Fruit fly (Drosophila melanogaster) whole organism, embryonic: Measurements from ENCODE around the gene Setx.

ENCODE experiments used
- Aef1 ChIP-seq: fragments of 200-800 bp; sonication (Bioruptor generic); IDR thresholded peaks from 3 replicates; pipeline ENCODE4 v1.3.6; 2022; ENCODE audit warnings: missing biosample characterization, missing genetic modification characterization
- CG12299 ChIP-seq: fragments of 200-800 bp; sonication (Bioruptor generic); optimal IDR thresholded peaks from 2 replicates; lab custom pipeline; 2018; ENCODE audit warnings: missing biosample characterization, mild to moderate bottlenecking, missing genetic modification characterization
- CG13424 ChIP-seq: fragments of 200-800 bp; sonication (Bioruptor generic); optimal IDR thresholded peaks from 2 replicates; lab custom pipeline; 2019; ENCODE audit warnings: missing biosample characterization, mild to moderate bottlenecking, missing genetic modification characterization, moderate library complexity
- CG14014 ChIP-seq: fragments of 200-800 bp; sonication (Bioruptor generic); IDR thresholded peaks from 2 replicates; pipeline ENCODE4 v1.3.6; 2022; ENCODE audit warnings: missing biosample characterization, missing genetic modification characterization
- CG15269 ChIP-seq: fragments of 200-800 bp; sonication (Bioruptor generic); optimal IDR thresholded peaks from 2 replicates; lab custom pipeline; 2018; ENCODE audit warnings: missing biosample characterization, mild to moderate bottlenecking, missing genetic modification characterization, moderate library complexity
- CG16779 ChIP-seq: fragments of 200-800 bp; sonication (Bioruptor generic); IDR thresholded peaks from 2 replicates; pipeline ENCODE4 v1.3.6; 2022; ENCODE audit warnings: missing biosample characterization, missing genetic modification characterization
- CG16813 ChIP-seq: fragments of 200-800 bp; sonication (Bioruptor generic); IDR thresholded peaks from 3 replicates; pipeline ENCODE4 v1.3.6; 2022; ENCODE audit warnings: missing biosample characterization, missing genetic modification characterization; ENCODE audit not compliant: partially characterized antibody
- CG2889 ChIP-seq: fragments of 200-800 bp; sonication (Bioruptor generic); IDR thresholded peaks from 3 replicates; pipeline ENCODE4 v1.3.6; 2022; ENCODE audit warnings: missing biosample characterization, missing genetic modification characterization
- CG31224 ChIP-seq: fragments of 200-800 bp; sonication (Bioruptor generic); IDR thresholded peaks from 2 replicates; pipeline ENCODE4 v1.3.6; 2022; ENCODE audit warnings: missing biosample characterization, missing genetic modification characterization
- CG34224 ChIP-seq: fragments of 200-800 bp; sonication (Bioruptor generic); IDR thresholded peaks from 3 replicates; pipeline ENCODE4 v1.3.6; 2022; ENCODE audit warnings: missing biosample characterization, missing genetic modification characterization; ENCODE audit not compliant: partially characterized antibody
- CG9797 ChIP-seq: fragments of 200-800 bp; sonication (Bioruptor generic); optimal IDR thresholded peaks from 3 replicates; lab custom pipeline; 2018; ENCODE audit warnings: missing biosample characterization, mild to moderate bottlenecking, missing genetic modification characterization
- Dad ChIP-seq: fragments of 200-800 bp; sonication (Bioruptor generic); optimal IDR thresholded peaks from 3 replicates; lab custom pipeline; 2016; ENCODE audit warnings: missing biosample characterization, missing genetic modification characterization
- Dfd ChIP-seq, 2 experiments: fragments of >200 bp; optimal IDR thresholded peaks; 2 replicates each; lab custom pipeline; 2017; ENCODE audit warnings: missing biosample characterization in 2 of 2, missing genetic modification characterization in 2 of 2
- Dip3 ChIP-seq: fragments of 200-800 bp; sonication (Bioruptor generic); optimal IDR thresholded peaks from 3 replicates; lab custom pipeline; 2016; ENCODE audit warnings: missing biosample characterization, missing genetic modification characterization
- Elba2 ChIP-seq: fragments of 200-800 bp; sonication (Bioruptor generic); optimal IDR thresholded peaks from 3 replicates; lab custom pipeline; 2016; ENCODE audit warnings: missing biosample characterization, missing genetic modification characterization
- Ets97D ChIP-seq: fragments of 200-800 bp; sonication (Bioruptor generic); optimal IDR thresholded peaks from 3 replicates; lab custom pipeline; 2016; ENCODE audit warnings: missing biosample characterization, missing genetic modification characterization
- Fer1 ChIP-seq: fragments of 200-800 bp; sonication (Bioruptor generic); optimal IDR thresholded peaks from 2 replicates; lab custom pipeline; 2017; ENCODE audit warnings: missing biosample characterization, mild to moderate bottlenecking, missing genetic modification characterization
- HLH3B ChIP-seq: fragments of 200-800 bp; sonication (Bioruptor generic); IDR thresholded peaks from 2 replicates; pipeline ENCODE4 v1.3.6; 2022; ENCODE audit warnings: missing biosample characterization, missing genetic modification characterization
- HLH4C ChIP-seq: fragments of 200-800 bp; sonication (Bioruptor generic); IDR thresholded peaks from 3 replicates; pipeline ENCODE4 v1.3.6; 2022; ENCODE audit warnings: missing biosample characterization, missing genetic modification characterization; ENCODE audit not compliant: partially characterized antibody
- HmgZ ChIP-seq: fragments of 200-800 bp; sonication (Bioruptor generic); optimal IDR thresholded peaks from 2 replicates; lab custom pipeline; 2018; ENCODE audit warnings: missing biosample characterization, mild to moderate bottlenecking, missing genetic modification characterization
- Hr39 ChIP-seq: fragments of >200 bp; optimal IDR thresholded peaks from 2 replicates; lab custom pipeline; 2017
- Hr78 ChIP-seq, 2 experiments: fragments of 200-800 bp in 1 of 2; fragments of >200 bp in 1 of 2; sonication (Bioruptor generic) in 1 of 2; optimal IDR thresholded peaks; 2 replicates each; lab custom pipeline; 2017 to 2019; ENCODE audit warnings: missing biosample characterization in 2 of 2, missing genetic modification characterization in 2 of 2, mild to moderate bottlenecking in 1 of 2, moderate library complexity in 1 of 2
- Med ChIP-seq: fragments of 200-800 bp; sonication (Bioruptor generic); peaks from one replicate; lab custom pipeline; 2016; ENCODE audit warnings: missing biosample characterization, missing genetic modification characterization, mild to moderate bottlenecking, inconsistent platforms, moderate library complexity
- Meics ChIP-seq: fragments of 200-800 bp; sonication (Bioruptor generic); optimal IDR thresholded peaks from 2 replicates; lab custom pipeline; 2017; ENCODE audit warnings: missing biosample characterization, mild to moderate bottlenecking, missing genetic modification characterization
- Opbp ChIP-seq: fragments of 200-800 bp; sonication (Bioruptor generic); IDR thresholded peaks from 3 replicates; pipeline ENCODE4 v1.3.6; 2022; ENCODE audit warnings: missing biosample characterization, missing genetic modification characterization; ENCODE audit not compliant: partially characterized antibody
- Tbp ChIP-seq: fragments of >200 bp; optimal IDR thresholded peaks from 2 replicates; lab custom pipeline; 2018; ENCODE audit warnings: missing biosample characterization, missing genetic modification characterization
- ab ChIP-seq: fragments of 200-800 bp; sonication (Bioruptor generic); optimal IDR thresholded peaks from 2 replicates; lab custom pipeline; 2016; ENCODE audit warnings: missing biosample characterization, missing genetic modification characterization
- ase ChIP-seq: fragments of 200-800 bp; sonication (Bioruptor generic); IDR thresholded peaks from 3 replicates; pipeline ENCODE4 v1.3.6; 2022; ENCODE audit warnings: missing biosample characterization, missing genetic modification characterization
- chn ChIP-seq: fragments of 200-800 bp; sonication (Bioruptor generic); optimal IDR thresholded peaks from 2 replicates; lab custom pipeline; 2016; ENCODE audit warnings: missing biosample characterization, missing genetic modification characterization
- crol ChIP-seq: fragments of 200-800 bp; sonication (Bioruptor generic); IDR thresholded peaks from 2 replicates; pipeline ENCODE4 v1.3.6; 2022; ENCODE audit warnings: missing biosample characterization, missing genetic modification characterization
- cwo ChIP-seq: fragments of 200-800 bp; sonication (Bioruptor generic); optimal IDR thresholded peaks from 3 replicates; lab custom pipeline; 2017; ENCODE audit warnings: missing biosample characterization, missing genetic modification characterization, mild to moderate bottlenecking, moderate library complexity, missing genetic modification reagents
- dm ChIP-seq: fragments of 200-800 bp; sonication (Bioruptor generic); optimal IDR thresholded peaks from 3 replicates; lab custom pipeline; 2016; ENCODE audit warnings: missing biosample characterization, missing genetic modification characterization
- dpn ChIP-seq, 2 experiments: fragments of 200-800 bp; sonication (Bioruptor generic); optimal IDR thresholded peaks; 3 replicates each; lab custom pipeline; 2016; ENCODE audit warnings: missing biosample characterization in 2 of 2, missing genetic modification characterization in 2 of 2
- esg ChIP-seq: fragments of 200-800 bp; sonication (Bioruptor generic); conservative IDR thresholded peaks from 2 replicates; pipeline ENCODE4 v1.3.6; 2022; ENCODE audit warnings: missing biosample characterization, missing genetic modification characterization
- grau ChIP-seq: fragments of 200-800 bp; optimal IDR thresholded peaks from 3 replicates; lab custom pipeline; 2019; ENCODE audit warnings: missing biosample characterization, mild to moderate bottlenecking, missing genetic modification characterization, moderate library complexity
- hkb ChIP-seq, 2 experiments: fragments of 200-800 bp in 1 of 2; fragments of >200 bp in 1 of 2; sonication (Bioruptor generic) in 1 of 2; IDR thresholded peaks in 1 of 2; optimal IDR thresholded peaks in 1 of 2; 2 replicates each; pipeline versions ENCODE4 v1.3.6 to Lab custom; 2017 to 2022; ENCODE audit warnings: missing biosample characterization in 1 of 2, missing genetic modification characterization in 1 of 2
- hth ChIP-seq: fragments of >200 bp; optimal IDR thresholded peaks from 2 replicates; lab custom pipeline; 2017; ENCODE audit warnings: inconsistent platforms
- lbe ChIP-seq: fragments of 200-800 bp; sonication (Bioruptor generic); optimal IDR thresholded peaks from 2 replicates; lab custom pipeline; 2016; ENCODE audit warnings: missing biosample characterization, mild to moderate bottlenecking, missing genetic modification characterization
- nau ChIP-seq: fragments of 200-800 bp; sonication (Bioruptor generic); optimal IDR thresholded peaks from 3 replicates; lab custom pipeline; 2017; ENCODE audit warnings: missing biosample characterization, mild to moderate bottlenecking, missing genetic modification characterization, missing genetic modification reagents
- nerfin-2 ChIP-seq: fragments of 200-800 bp; sonication (Bioruptor generic); IDR thresholded peaks from 2 replicates; pipeline ENCODE4 v1.3.6; 2022; ENCODE audit warnings: missing biosample characterization, missing genetic modification characterization; ENCODE audit not compliant: partially characterized antibody
- oc ChIP-seq: fragments of 200-800 bp; sonication (Bioruptor generic); optimal IDR thresholded peaks from 2 replicates; lab custom pipeline; 2018; ENCODE audit warnings: missing biosample characterization, mild to moderate bottlenecking, missing genetic modification characterization, moderate library complexity
- pan ChIP-seq, 4 experiments: fragments of >200 bp in 3 of 4; fragments of 200-800 bp in 1 of 4; sonication (Bioruptor generic) in 1 of 4; optimal IDR thresholded peaks in 3 of 4; IDR thresholded peaks in 1 of 4; 2 replicates each; pipeline versions ENCODE4 v1.3.6 to Lab custom; 2017 to 2022; ENCODE audit warnings: missing biosample characterization in 2 of 4, missing genetic modification characterization in 2 of 4, mixed read lengths in 1 of 4
- phol ChIP-seq: fragments of 200-800 bp; sonication (Bioruptor generic); optimal IDR thresholded peaks from 3 replicates; lab custom pipeline; 2018; ENCODE audit warnings: missing biosample characterization, mild to moderate bottlenecking, missing genetic modification characterization, moderate library complexity
- pnt ChIP-seq: fragments of 200-800 bp; sonication (Bioruptor generic); optimal IDR thresholded peaks from 3 replicates; lab custom pipeline; 2016; ENCODE audit warnings: missing biosample characterization, missing genetic modification characterization
- prd ChIP-seq, 3 experiments: fragments of >200 bp in 2 of 3; fragments of 200-800 bp in 1 of 3; sonication (Bioruptor generic) in 1 of 3; optimal IDR thresholded peaks in 2 of 3; IDR thresholded peaks in 1 of 3; 2 replicates in 2 of 3; 3 replicates in 1 of 3; pipeline versions ENCODE4 v1.3.6 to Lab custom; 2017 to 2022; ENCODE audit warnings: missing biosample characterization in 1 of 3, missing genetic modification characterization in 1 of 3
- pzg ChIP-seq: fragments of 200-800 bp; sonication (Bioruptor generic); optimal IDR thresholded peaks from 3 replicates; lab custom pipeline; 2018; ENCODE audit warnings: missing biosample characterization, mild to moderate bottlenecking, missing genetic modification characterization, moderate library complexity
- repo ChIP-seq: fragments of 200-800 bp; sonication (Bioruptor generic); optimal IDR thresholded peaks from 2 replicates; lab custom pipeline; 2016; ENCODE audit warnings: missing biosample characterization, missing genetic modification characterization
- row ChIP-seq: fragments of 200-800 bp; sonication (Bioruptor generic); IDR thresholded peaks from 3 replicates; pipeline ENCODE4 v1.3.6; 2022; ENCODE audit warnings: missing biosample characterization, missing genetic modification characterization
- wor ChIP-seq: fragments of 200-800 bp; sonication (Bioruptor generic); IDR thresholded peaks from 2 replicates; pipeline ENCODE4 v1.3.6; 2022; ENCODE audit warnings: missing biosample characterization, missing genetic modification characterization

Gene Setx

dm6 chr3L:8177795-8178564, 40.7 kb upstream of the Setx start, which contains the start of gene Nmt (continued):
- no peak for TF ChIP-seq pan (optimal IDR thresholded peaks at IDR 0.05; lab: Kevin White, UChicago)
- no peak for TF ChIP-seq pan (GFP tag; optimal IDR thresholded peaks at IDR 0.05 in 1 of 2, IDR thresholded peaks at IDR 0.05 in 1 of 2)
- TF ChIP-seq pzg, result peak; percentile 77
- peak; percentile 71 for TF ChIP-seq HLH4C
- no peak for TF ChIP-seq hkb (optimal IDR thresholded peaks at IDR 0.05; lab: Kevin White, UChicago)
- 0 out of 2 replicates have a peak, but pooled peaks have one; percentile 26 for TF ChIP-seq hkb (GFP tag; IDR thresholded peaks at IDR 0.05; lab: Robert Waterston, UW)
- TF ChIP-seq Med (GFP tag; lab: Kevin White, UChicago), result peak; percentile 79
- TF ChIP-seq CG16779 (GFP tag; lab: Robert Waterston, UW), result no peak
- TF ChIP-seq Dip3 (GFP tag; lab: Kevin White, UChicago), result peak; percentile 4
- TF ChIP-seq Dfd (GFP tag; optimal IDR thresholded peaks at IDR 0.05; lab: Kevin White, UChicago), result no peak
- no peak for TF ChIP-seq dm (GFP tag; lab: Kevin White, UChicago)
- 0 out of 3 replicates have a peak, but pooled peaks have one; percentile 33 for TF ChIP-seq CG2889 (GFP tag; lab: Robert Waterston, UW)
- no peak for TF ChIP-seq lbe (GFP tag; lab: Kevin White, UChicago)
- TF ChIP-seq Hr78 (GFP tag; optimal IDR thresholded peaks at IDR 0.05; lab: Kevin White, UChicago), result peak in 1 of 2 experiments; percentile 18
- TF ChIP-seq HLH3B (GFP tag; lab: Robert Waterston, UW), result no peak
- TF ChIP-seq chn, result no peak
- no peak for TF ChIP-seq ase (GFP tag; lab: Robert Waterston, UW)
- TF ChIP-seq repo (GFP tag; lab: Kevin White, UChicago), result no peak
- peak; percentile 82 for TF ChIP-seq CG16813
- no peak for TF ChIP-seq cwo
- no peak for TF ChIP-seq crol (GFP tag; lab: Robert Waterston, UW)
- peak; percentile 18 for TF ChIP-seq CG13424 (tag; lab: Kevin White, UChicago)
- peak; percentile 42; the same call in 1 of the 2 replicates for TF ChIP-seq esg
- no peak for TF ChIP-seq CG15269 (tag; lab: Kevin White, UChicago)
- TF ChIP-seq Aef1 (GFP tag; lab: Robert Waterston, UW), result peak; percentile 55
- TF ChIP-seq CG12299 (tag; lab: Kevin White, UChicago), result no peak
- no peak for TF ChIP-seq Tbp (GFP tag; lab: Kevin White, UChicago)
- TF ChIP-seq pnt (GFP tag; lab: Kevin White, UChicago), result no peak
- no peak for TF ChIP-seq HmgZ (tag; lab: Kevin White, UChicago)
- no peak for TF ChIP-seq Meics (GFP tag; lab: Kevin White, UChicago)
- TF ChIP-seq prd (optimal IDR thresholded peaks at IDR 0.05; lab: Kevin White, UChicago), result no peak
- peak; percentile 51; the same call in 1 of the 3 replicates for TF ChIP-seq prd (GFP tag; IDR thresholded peaks at IDR 0.05; lab: Robert Waterston, UW)
- no peak for TF ChIP-seq oc (tag; lab: Kevin White, UChicago)
- peak; percentile 56; the same call in 1 of the 2 replicates for TF ChIP-seq CG14014 (GFP tag; lab: Robert Waterston, UW)
- peak; percentile 51; the same call in 1 of the 2 replicates for TF ChIP-seq nerfin-2 (GFP tag; lab: Robert Waterston, UW)
- no peak for TF ChIP-seq ab
- no peak for TF ChIP-seq wor

- TF ChIP-seq grau (tag; lab: Kevin White, UChicago) (no peak), Hr39 (lab: Kevin White, UChicago) (no peak), nau (GFP tag; lab: Kevin White, UChicago) (no peak), Opbp (GFP tag; lab: Robert Waterston, UW) (peak; percentile 53; the same call in 1 of the 3 replicates), CG9797 (GFP tag; lab: Kevin White, UChicago) (peak; percentile 34), phol (tag; lab: Kevin White, UChicago) (peak; percentile 22), hth (no peak), CG34224 (GFP tag; lab: Robert Waterston, UW) (peak; percentile 44; the same call in 2 of the 3 replicates), Elba2 (GFP tag; lab: Kevin White, UChicago) (peak; percentile 14), Ets97D (GFP tag; lab: Kevin White, UChicago) (peak; percentile 70), CG31224 (GFP tag; lab: Robert Waterston, UW) (no peak), Dad (GFP tag; lab: Kevin White, UChicago) (peak; percentile 16), row (GFP tag; lab: Robert Waterston, UW) (peak; percentile 90), dpn (GFP tag; optimal IDR thresholded peaks at IDR 0.05; lab: Kevin White, UChicago) (peak in 1 of 2 experiments; percentile 7), Fer1 (GFP tag; lab: Kevin White, UChicago) (no peak)
Observed at dm6 chr3L:8175818-8176217, 38.5 kb upstream of the Setx start, which contains the start of gene RecQ4. TSS of gene RecQ4 (minus strand) at chr3L:8175978.
